Fruit fly (Drosophila melanogaster) whole organism, prepupa: ENCODE data around the gene Septin1.

Source experiments
- CG32006 ChIP-seq: fragments of 200-800 bp; sonication (Bioruptor generic); optimal IDR thresholded peaks from 3 replicates; lab custom pipeline; 2017; ENCODE audit warnings: missing biosample characterization, mild to moderate bottlenecking, missing genetic modification characterization
- CG6792 ChIP-seq: fragments of 200-800 bp; sonication (Bioruptor generic); optimal IDR thresholded peaks from 3 replicates; lab custom pipeline; 2016; ENCODE audit warnings: missing biosample characterization, missing genetic modification characterization
- CG7368 ChIP-seq: fragments of 200-800 bp; sonication (Bioruptor generic); optimal IDR thresholded peaks from 3 replicates; lab custom pipeline; 2016; ENCODE audit warnings: missing biosample characterization, missing genetic modification characterization
- Ets96B ChIP-seq: fragments of 200-800 bp; optimal IDR thresholded peaks from 2 replicates; lab custom pipeline; 2019; ENCODE audit warnings: missing biosample characterization, mild to moderate bottlenecking, missing genetic modification characterization, moderate library complexity
- Smox ChIP-seq: fragments of 200-800 bp; sonication (Bioruptor generic); optimal IDR thresholded peaks from 3 replicates; lab custom pipeline; 2016; ENCODE audit warnings: missing biosample characterization, missing genetic modification characterization
- fd85E ChIP-seq: fragments of 200-800 bp; sonication (Bioruptor generic); optimal IDR thresholded peaks from 3 replicates; lab custom pipeline; 2016; ENCODE audit warnings: missing biosample characterization, missing genetic modification characterization

dm6 chrX:21365421-21365820, 7.3 kb downstream of the Septin1 start:
- TF ChIP-seq CG32006 (GFP tag; lab: Kevin White, UChicago) (no peak), fd85E (GFP tag; lab: Kevin White, UChicago) (no peak), CG6792 (no peak), Ets96B (tag; lab: Kevin White, UChicago) (no peak), CG7368 (no peak), Smox (GFP tag; lab: Kevin White, UChicago) (no peak)
